Worm (Caenorhabditis elegans) whole organism, midembryonic: Measurements from ENCODE around the gene vap-1.

ENCODE experiments used
- flt-1 ChIP-seq: fragments of 200-800 bp; sonication (Bioruptor generic); IDR thresholded peaks from 2 replicates; pipeline ENCODE4 v1.3.6; 2022; ENCODE audit warnings: missing genetic modification characterization, missing compliant biosample characterization
- med-1 ChIP-seq: sonication (generic microtip); optimal IDR thresholded peaks from 2 replicates; lab custom pipeline; 2017; ENCODE audit warnings: missing genetic modification characterization, mild to moderate bottlenecking, missing compliant biosample characterization, antibody characterized with exemption, missing genetic modification reagents; ENCODE audit not compliant: insufficient read depth
- ref-1 ChIP-seq: fragments of 200-800 bp; sonication (Bioruptor generic); conservative IDR thresholded peaks from 2 replicates; pipeline ENCODE4 v1.3.6; 2022; ENCODE audit warnings: missing genetic modification reagents, missing genetic modification characterization, missing compliant biosample characterization
- tab-1 ChIP-seq: fragments of 200-800 bp; sonication (Bioruptor generic); IDR thresholded peaks from 2 replicates; pipeline ENCODE4 v1.3.6; 2022; ENCODE audit warnings: missing genetic modification characterization, missing compliant biosample characterization
- ztf-23 ChIP-seq: fragments of 200-800 bp; sonication (Bioruptor generic); IDR thresholded peaks from 2 replicates; pipeline ENCODE4 v1.3.6; 2022; ENCODE audit warnings: missing genetic modification reagents, missing genetic modification characterization, missing compliant biosample characterization
- ztf-29 ChIP-seq: fragments of 200-800 bp; sonication (Bioruptor generic); IDR thresholded peaks from 2 replicates; pipeline ENCODE4 v1.3.6; 2022; ENCODE audit warnings: missing genetic modification reagents, missing genetic modification characterization, missing compliant biosample characterization

DNA sequence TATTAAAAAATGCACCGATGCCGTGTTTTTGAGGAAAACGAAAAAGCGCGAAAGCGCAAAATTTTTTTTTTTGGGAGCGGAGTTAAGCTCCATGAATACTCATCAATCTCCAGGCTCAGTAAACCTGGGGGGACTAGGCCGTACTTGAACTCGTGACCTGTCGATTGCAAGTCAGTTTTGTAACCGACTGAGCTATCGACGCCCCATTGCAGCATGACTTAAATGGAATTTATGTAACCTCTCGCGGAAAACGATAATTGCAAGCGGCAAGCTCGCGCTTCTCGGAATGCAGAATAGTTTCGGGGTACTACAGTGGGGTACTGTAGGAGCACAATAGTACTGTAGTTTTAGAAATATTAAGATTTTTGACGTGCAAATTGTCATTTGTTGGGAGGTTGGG is 4.1 kb upstream of the vap-1 start:
- TF ChIP-seq flt-1 (GFP tag; lab: Robert Waterston, UW) (no peak), ref-1 (no peak), ztf-23 (GFP tag; lab: Robert Waterston, UW) (no peak), med-1 (GFP tag; lab: Kevin White, UChicago) (no peak), tab-1 (GFP tag; lab: Robert Waterston, UW) (no peak), ztf-29 (no peak)
